Worm (Caenorhabditis elegans) whole organism, late embryonic: ENCODE measurements around the gene ZK930.7.

Experiments
- C08G9.2 ChIP-seq: sonication (generic microtip); optimal IDR thresholded peaks from 2 replicates; lab custom pipeline; 2016; ENCODE audit warnings: mild to moderate bottlenecking, missing genetic modification characterization, moderate library complexity, missing compliant biosample characterization
- C38D4.7 ChIP-seq: fragments of 200-800 bp; sonication (Bioruptor generic); optimal IDR thresholded peaks from 2 replicates; lab custom pipeline; 2018; ENCODE audit warnings: mild to moderate bottlenecking, missing genetic modification characterization, moderate library complexity, missing compliant biosample characterization
- F13H6.1 ChIP-seq: sonication (generic microtip); optimal IDR thresholded peaks from 2 replicates; lab custom pipeline; 2016; ENCODE audit warnings: missing genetic modification characterization, missing compliant biosample characterization
- ama-1 ChIP-seq: fragments of 150-350 bp; optimal IDR thresholded peaks from 2 replicates; lab custom pipeline; 2014
- ceh-14 ChIP-seq: sonication (generic microtip); optimal IDR thresholded peaks from 2 replicates; lab custom pipeline; 2016; ENCODE audit warnings: missing genotype, missing genetic modification characterization, missing compliant biosample characterization
- ceh-18 ChIP-seq: sonication (generic microtip); optimal IDR thresholded peaks from 2 replicates; lab custom pipeline; 2016; ENCODE audit warnings: missing genetic modification characterization, missing compliant biosample characterization
- ceh-2 ChIP-seq: sonication (generic microtip); optimal IDR thresholded peaks from 2 replicates; lab custom pipeline; 2016; ENCODE audit warnings: missing genotype, missing genetic modification characterization, missing compliant biosample characterization
- ceh-22 ChIP-seq: sonication (generic microtip); optimal IDR thresholded peaks from 2 replicates; lab custom pipeline; 2017; ENCODE audit warnings: missing biosample characterization, missing genetic modification characterization
- ceh-24 ChIP-seq: sonication (generic microtip); optimal IDR thresholded peaks from 2 replicates; lab custom pipeline; 2016; ENCODE audit warnings: mild to moderate bottlenecking, missing genetic modification characterization, missing compliant biosample characterization
- ceh-30 ChIP-seq: fragments of 150-350 bp; optimal IDR thresholded peaks from 2 replicates; lab custom pipeline; 2014; ENCODE audit warnings: missing biosample characterization, missing genetic modification characterization
- ceh-31 ChIP-seq: sonication (generic microtip); optimal IDR thresholded peaks from 2 replicates; lab custom pipeline; 2016; ENCODE audit warnings: missing genetic modification characterization, missing compliant biosample characterization
- ceh-34 ChIP-seq: sonication (generic microtip); optimal IDR thresholded peaks from 2 replicates; lab custom pipeline; 2016; ENCODE audit warnings: mild to moderate bottlenecking, missing genetic modification characterization, missing compliant biosample characterization
- ceh-9 ChIP-seq: sonication (generic microtip); optimal IDR thresholded peaks from 2 replicates; lab custom pipeline; 2016; ENCODE audit warnings: mild to moderate bottlenecking, missing genetic modification characterization, inconsistent platforms, missing compliant biosample characterization
- dmd-4 ChIP-seq: sonication (generic microtip); optimal IDR thresholded peaks from 2 replicates; lab custom pipeline; 2016; ENCODE audit warnings: borderline replicate concordance, missing genetic modification characterization, missing compliant biosample characterization
- elt-2 ChIP-seq: sonication (generic microtip); optimal IDR thresholded peaks from 2 replicates; lab custom pipeline; 2016; ENCODE audit warnings: missing genetic modification reagents, missing genetic modification characterization, missing compliant biosample characterization
- elt-4 ChIP-seq: sonication (generic microtip); optimal IDR thresholded peaks from 2 replicates; lab custom pipeline; 2016; ENCODE audit warnings: missing genetic modification characterization, missing compliant biosample characterization
- ets-4 ChIP-seq: sonication (generic microtip); optimal IDR thresholded peaks from 2 replicates; lab custom pipeline; 2016; ENCODE audit warnings: missing genetic modification characterization, missing compliant biosample characterization
- eyg-1 ChIP-seq: sonication (generic microtip); optimal IDR thresholded peaks from 2 replicates; lab custom pipeline; 2016; ENCODE audit warnings: missing genotype, missing genetic modification characterization, missing compliant biosample characterization
- fax-1 ChIP-seq: sonication (generic microtip); optimal IDR thresholded peaks from 2 replicates; lab custom pipeline; 2016; ENCODE audit warnings: missing genotype, missing genetic modification characterization, missing compliant biosample characterization
- fkh-6 ChIP-seq: sonication (generic microtip); optimal IDR thresholded peaks from 2 replicates; lab custom pipeline; 2016; ENCODE audit warnings: missing genetic modification characterization, missing compliant biosample characterization
- gmeb-2 ChIP-seq: sonication (generic microtip); optimal IDR thresholded peaks from 2 replicates; lab custom pipeline; 2016; ENCODE audit warnings: missing genetic modification characterization, inconsistent platforms, missing compliant biosample characterization
- hlh-13 ChIP-seq: fragments of 200-800 bp; sonication (Bioruptor generic); optimal IDR thresholded peaks from 2 replicates; lab custom pipeline; 2018; ENCODE audit warnings: mild to moderate bottlenecking, missing genetic modification characterization, missing compliant biosample characterization
- hlh-15 ChIP-seq: sonication (generic microtip); optimal IDR thresholded peaks from 2 replicates; lab custom pipeline; 2016; ENCODE audit warnings: missing genetic modification characterization, missing compliant biosample characterization
- hlh-30 ChIP-seq: sonication (generic microtip); optimal IDR thresholded peaks from 2 replicates; lab custom pipeline; 2017; ENCODE audit warnings: antibody characterized with exemption, missing genetic modification characterization, missing compliant biosample characterization; ENCODE audit not compliant: insufficient read depth
- lim-6 ChIP-seq: sonication (generic microtip); optimal IDR thresholded peaks from 2 replicates; lab custom pipeline; 2016; ENCODE audit warnings: missing genetic modification characterization, missing compliant biosample characterization
- lin-11 ChIP-seq: fragments of 200-800 bp; sonication (Bioruptor generic); optimal IDR thresholded peaks from 2 replicates; lab custom pipeline; 2018; ENCODE audit warnings: mild to moderate bottlenecking, missing genetic modification characterization, missing compliant biosample characterization
- madf-2 ChIP-seq: sonication (generic microtip); optimal IDR thresholded peaks from 2 replicates; lab custom pipeline; 2017; ENCODE audit warnings: missing genetic modification characterization, missing compliant biosample characterization
- nfya-1 ChIP-seq: sonication (generic microtip); optimal IDR thresholded peaks from 2 replicates; lab custom pipeline; 2017; ENCODE audit warnings: missing genetic modification characterization, mild to moderate bottlenecking, missing compliant biosample characterization, antibody characterized with exemption, moderate library complexity
- nhr-11 ChIP-seq: fragments of 150-350 bp; optimal IDR thresholded peaks from 2 replicates; lab custom pipeline; 2014; ENCODE audit warnings: missing biosample characterization, missing genetic modification characterization
- nhr-232 ChIP-seq: sonication (generic microtip); optimal IDR thresholded peaks from 2 replicates; lab custom pipeline; 2016; ENCODE audit warnings: missing genetic modification characterization, missing compliant biosample characterization
- npax-4 ChIP-seq: sonication (generic microtip); optimal IDR thresholded peaks from 2 replicates; lab custom pipeline; 2016; ENCODE audit warnings: missing genetic modification characterization, missing compliant biosample characterization
- odd-2 ChIP-seq: sonication (generic microtip); optimal IDR thresholded peaks from 2 replicates; lab custom pipeline; 2017; ENCODE audit warnings: antibody characterized with exemption, mild to moderate bottlenecking, missing genetic modification characterization, missing compliant biosample characterization
- pag-3 ChIP-seq: sonication (generic microtip); optimal IDR thresholded peaks from 2 replicates; lab custom pipeline; 2016; ENCODE audit warnings: missing compliant biosample characterization, missing genetic modification characterization, borderline replicate concordance
- pat-9 ChIP-seq: fragments of 200-800 bp; sonication (Bioruptor generic); optimal IDR thresholded peaks from 2 replicates; lab custom pipeline; 2018; ENCODE audit warnings: mild to moderate bottlenecking, missing genetic modification characterization, moderate library complexity, missing compliant biosample characterization
- pha-2 ChIP-seq: sonication (generic microtip); optimal IDR thresholded peaks from 2 replicates; lab custom pipeline; 2017; ENCODE audit warnings: mild to moderate bottlenecking, missing genetic modification characterization, missing compliant biosample characterization
- pha-4 ChIP-seq: fragments of 150-350 bp; optimal IDR thresholded peaks from 2 replicates; lab custom pipeline; 2018; ENCODE audit warnings: missing biosample characterization, missing genetic modification reagents, missing genetic modification characterization
- pqm-1 ChIP-seq: sonication (generic microtip); optimal IDR thresholded peaks from 2 replicates; lab custom pipeline; 2016; ENCODE audit warnings: missing genetic modification characterization, missing compliant biosample characterization
- pros-1 ChIP-seq: fragments of 150-350 bp; optimal IDR thresholded peaks from 2 replicates; lab custom pipeline; 2014; ENCODE audit warnings: missing biosample characterization, missing genetic modification reagents, missing genetic modification characterization
- ref-2 ChIP-seq: sonication (generic microtip); optimal IDR thresholded peaks from 2 replicates; lab custom pipeline; 2016; ENCODE audit warnings: missing genetic modification characterization, missing compliant biosample characterization
- rnt-1 ChIP-seq: sonication (generic microtip); optimal IDR thresholded peaks from 2 replicates; lab custom pipeline; 2016; ENCODE audit warnings: missing genetic modification characterization, missing compliant biosample characterization
- sdc-2 ChIP-seq: sonication (generic microtip); optimal IDR thresholded peaks from 2 replicates; lab custom pipeline; 2016; ENCODE audit warnings: missing genotype, missing genetic modification characterization, missing compliant biosample characterization
- sox-2 ChIP-seq: fragments of 200-800 bp; sonication (Bioruptor generic); IDR thresholded peaks from 2 replicates; pipeline ENCODE4 v1.3.6; 2022; ENCODE audit warnings: missing genetic modification reagents, missing genetic modification characterization, missing compliant biosample characterization
- sox-4 ChIP-seq: sonication (generic microtip); optimal IDR thresholded peaks from 2 replicates; lab custom pipeline; 2017; ENCODE audit warnings: mild to moderate bottlenecking, missing genetic modification characterization, inconsistent platforms, missing compliant biosample characterization
- syd-9 ChIP-seq: sonication (generic microtip); optimal IDR thresholded peaks from 2 replicates; lab custom pipeline; 2016; ENCODE audit warnings: mild to moderate bottlenecking, missing genetic modification characterization, moderate library complexity, missing compliant biosample characterization
- tbx-2 ChIP-seq: sonication (generic microtip); optimal IDR thresholded peaks from 2 replicates; lab custom pipeline; 2016; ENCODE audit warnings: missing genetic modification characterization, missing compliant biosample characterization
- unc-3 ChIP-seq, 2 experiments: fragments of 200-800 bp in 1 of 2; sonication (Bioruptor generic) in 1 of 2; sonication (generic microtip) in 1 of 2; conservative IDR thresholded peaks in 1 of 2; optimal IDR thresholded peaks in 1 of 2; 2 replicates each; pipeline versions ENCODE4 v1.3.6 to Lab custom; 2016 to 2022; ENCODE audit warnings: missing compliant biosample characterization in 2 of 2, missing genetic modification characterization in 2 of 2, missing genetic modification reagents in 1 of 2
- unc-42 ChIP-seq: sonication (generic microtip); optimal IDR thresholded peaks from 2 replicates; lab custom pipeline; 2016; ENCODE audit warnings: missing genotype, missing genetic modification characterization, missing compliant biosample characterization
- unc-55 ChIP-seq: sonication (generic microtip); optimal IDR thresholded peaks from 2 replicates; lab custom pipeline; 2017; ENCODE audit warnings: missing biosample characterization, missing genetic modification reagents, missing genetic modification characterization
- ztf-16 ChIP-seq: sonication (generic microtip); optimal IDR thresholded peaks from 2 replicates; lab custom pipeline; 2017; ENCODE audit warnings: missing genetic modification characterization, missing compliant biosample characterization

Gene ZK930.7

DNA sequence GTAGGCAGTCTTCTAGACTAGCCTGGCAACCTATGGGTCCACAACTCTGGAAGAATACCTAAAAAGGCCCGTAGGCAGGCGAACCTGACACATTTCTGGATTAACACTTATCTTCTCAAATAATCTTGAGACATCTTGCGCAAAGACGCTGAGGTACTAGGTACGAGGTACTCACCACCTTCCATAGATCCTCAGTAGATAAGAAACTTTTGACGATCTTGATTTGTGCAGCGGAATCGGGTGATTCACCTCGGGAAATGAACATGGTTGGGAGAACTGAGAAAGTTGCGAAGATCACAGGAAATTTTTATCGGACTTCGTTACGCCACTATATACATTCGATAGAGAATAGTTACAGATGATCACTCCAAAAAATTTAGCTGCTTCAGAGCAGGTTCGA, 26.3 kb upstream of the ZK930.7 start:
- TF ChIP-seq ceh-22 (tag; lab: Kevin White, UChicago) (no peak), ceh-31 (tag; lab: Kevin White, UChicago) (no peak), hlh-15 (tag; lab: Kevin White, UChicago) (no peak), gmeb-2 (no peak), pha-2 (tag; lab: Kevin White, UChicago) (no peak), ceh-24 (tag; lab: Kevin White, UChicago) (no peak), hlh-13 (no peak), sox-2 (GFP tag; lab: Robert Waterston, UW) (no peak)

DNA sequence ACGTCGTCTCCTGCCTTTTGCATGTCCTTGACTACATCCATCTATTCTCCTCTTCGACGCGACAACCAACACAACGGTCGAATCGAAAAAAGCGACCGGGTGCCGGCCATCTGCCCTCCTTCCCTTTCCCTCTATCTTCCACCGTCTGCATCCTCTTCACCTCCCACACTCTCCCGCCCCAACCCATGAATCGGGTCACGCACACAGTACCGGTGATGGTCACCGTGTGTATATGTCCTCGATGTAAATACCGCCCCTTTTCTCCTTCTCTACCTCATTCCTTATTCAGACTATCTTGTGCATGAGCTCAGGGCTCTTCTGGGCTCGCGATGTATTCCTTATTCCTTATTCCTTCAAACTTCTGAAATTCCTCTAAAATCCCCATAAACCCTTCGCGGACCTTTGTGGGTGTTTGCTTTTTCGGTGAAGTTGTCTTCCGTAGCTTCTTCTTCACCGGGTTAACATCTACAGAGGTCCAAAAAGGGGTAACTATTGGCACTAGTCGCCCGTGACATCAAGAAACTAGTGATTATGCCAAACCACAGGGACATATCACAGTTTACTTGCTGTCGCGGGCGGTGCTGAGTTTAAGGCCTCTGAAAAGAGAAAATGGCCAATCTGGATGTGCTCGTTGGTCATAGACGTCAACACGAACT, 24.9 kb upstream of the ZK930.7 start:
- TF ChIP-seq ceh-34 (tag; lab: Kevin White, UChicago) (peak; percentile 7), lin-11 (tag; lab: Kevin White, UChicago) (no peak), hlh-30 (tag; lab: Kevin White, UChicago) (peak; percentile 84), odd-2 (tag; lab: Kevin White, UChicago) (no peak), hlh-15 (tag; lab: Kevin White, UChicago) (no peak), F13H6.1 (tag; lab: Kevin White, UChicago) (no peak), gmeb-2 (no peak), pros-1 (tag; lab: Kevin White, UChicago) (no peak), elt-4 (tag; lab: Kevin White, UChicago) (no peak), unc-42 (tag; lab: Kevin White, UChicago) (no peak), nhr-11 (tag; lab: Kevin White, UChicago) (no peak), ets-4 (tag; lab: Kevin White, UChicago) (no peak), tbx-2 (tag; lab: Kevin White, UChicago) (peak; percentile 11), pat-9 (tag; lab: Kevin White, UChicago) (no peak), ceh-14 (tag; lab: Kevin White, UChicago) (no peak), ceh-2 (peak; percentile 16), nfya-1 (tag; lab: Kevin White, UChicago) (peak; percentile 28), ref-2 (peak; percentile 54), pha-2 (tag; lab: Kevin White, UChicago) (no peak), pag-3 (tag; lab: Kevin White, UChicago) (no peak), pqm-1 (tag; lab: Kevin White, UChicago) (no peak), madf-2 (no peak), sdc-2 (tag; lab: Kevin White, UChicago) (peak; percentile 31), fkh-6 (no peak), C08G9.2 (tag; lab: Kevin White, UChicago) (peak; percentile 20), unc-3 (GFP tag; conservative IDR thresholded peaks at IDR 0.05; lab: Robert Waterston, UW) (no peak), unc-3 (tag; optimal IDR thresholded peaks at IDR 0.05; lab: Kevin White, UChicago) (no peak), nhr-232 (tag; lab: Kevin White, UChicago) (no peak), C38D4.7 (GFP tag; lab: Kevin White, UChicago) (no peak), ceh-30 (tag; lab: Kevin White, UChicago) (no peak), ceh-9 (tag; lab: Kevin White, UChicago) (no peak), ceh-24 (tag; lab: Kevin White, UChicago) (no peak), syd-9 (no peak), ztf-16 (tag; lab: Kevin White, UChicago) (no peak), ceh-31 (tag; lab: Kevin White, UChicago) (peak; percentile 23), unc-55 (peak; percentile 60), hlh-13 (no peak), sox-4 (tag; lab: Kevin White, UChicago) (no peak), ceh-18 (tag; lab: Kevin White, UChicago) (peak; percentile 26), elt-2 (tag; lab: Kevin White, UChicago) (no peak), lim-6 (tag; lab: Kevin White, UChicago) (no peak), eyg-1 (tag; lab: Kevin White, UChicago) (peak; percentile 19), ceh-22 (tag; lab: Kevin White, UChicago) (no peak), npax-4 (tag; lab: Kevin White, UChicago) (no peak), pha-4 (tag; lab: Kevin White, UChicago) (no peak), dmd-4 (tag; lab: Kevin White, UChicago) (peak; percentile 8), rnt-1 (peak; percentile 8), ama-1 (lab: Kevin White, UChicago) (peak; percentile 67), fax-1 (tag; lab: Kevin White, UChicago) (no peak)
